Worm (Caenorhabditis elegans): ENCODE results near the gene H40L08.2.

H40L08.2 gene

DNA sequence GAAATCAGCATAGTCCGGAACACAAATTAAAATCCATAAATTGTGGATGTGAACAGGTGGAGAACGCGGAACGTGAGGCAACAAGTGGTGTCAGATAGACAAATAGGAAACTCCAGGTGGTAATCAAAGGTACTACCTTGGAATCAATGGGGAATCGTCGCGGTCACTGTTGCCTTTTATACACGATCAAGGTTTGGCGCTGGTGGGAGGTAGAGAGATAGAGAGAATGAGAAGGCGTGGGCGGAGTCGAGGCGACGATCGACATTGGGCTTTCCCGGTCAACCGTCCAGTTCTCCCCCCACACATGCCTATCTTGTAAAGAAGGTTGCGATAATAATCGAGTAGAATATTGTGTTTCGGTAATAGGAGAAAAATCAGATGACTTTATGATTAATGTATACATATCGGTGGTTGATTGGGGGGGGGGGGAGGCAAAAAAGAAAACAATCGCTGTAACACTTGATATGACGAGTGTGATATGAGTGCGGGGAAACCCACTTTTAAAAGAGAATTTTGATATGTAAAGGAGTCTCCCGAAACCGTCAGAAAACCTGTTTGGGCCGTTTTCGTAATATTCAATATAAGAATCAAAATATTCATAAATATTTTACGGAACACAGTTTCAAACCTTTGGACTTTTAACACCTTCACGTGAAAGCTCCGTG lies at the start of gene H40L08.2, which contains the start of the genes H40L08.8 and H40L08.7:
TSS of gene H40L08.2 (minus strand) at position 148 of the 665 bp plus-strand sequence.
TSS of gene H40L08.8 (minus strand) at position 37 of the 665 bp plus-strand sequence.
TSS of gene H40L08.7 (minus strand) at position 148 of the 665 bp plus-strand sequence.
- TF ChIP-seq pha-4 (tag; optimal IDR thresholded peaks at IDR 0.05) (no peak), F57C9.4 (tag; optimal IDR thresholded peaks at IDR 0.05) (no peak), ekl-4 (GFP tag; IDR thresholded peaks at IDR 0.05) (no peak), F55B11.4 (tag; optimal IDR thresholded peaks at IDR 0.05; ENCODE audit: borderline replicate concordance, insufficient read depth) (no peak), zim-3 (tag; optimal IDR thresholded peaks at IDR 0.05) (no peak), lin-54 (GFP tag; optimal IDR thresholded peaks at IDR 0.05) (no peak), hmg-20 (GFP tag; IDR thresholded peaks at IDR 0.05) (no peak), F22D6.2 (tag; optimal IDR thresholded peaks at IDR 0.05) (no peak), attf-6 (GFP tag; IDR thresholded peaks at IDR 0.05) (no peak), ama-1 (optimal IDR thresholded peaks at IDR 0.05) (no peak), ama-1 (GFP tag; optimal IDR thresholded peaks at IDR 0.05) (no peak), egrh-3 (GFP tag; IDR thresholded peaks at IDR 0.05) (no peak), pbrm-1 (GFP tag; IDR thresholded peaks at IDR 0.05) (no peak), hlh-12 (tag; optimal IDR thresholded peaks at IDR 0.05) (no peak), hrde-1 (tag; optimal IDR thresholded peaks at IDR 0.05; ENCODE audit: borderline replicate concordance) (no peak), F39B2.1 (GFP tag; IDR thresholded peaks at IDR 0.05) (no peak), Y95B8A.8 (GFP tag; IDR thresholded peaks at IDR 0.05) (no peak)

DNA sequence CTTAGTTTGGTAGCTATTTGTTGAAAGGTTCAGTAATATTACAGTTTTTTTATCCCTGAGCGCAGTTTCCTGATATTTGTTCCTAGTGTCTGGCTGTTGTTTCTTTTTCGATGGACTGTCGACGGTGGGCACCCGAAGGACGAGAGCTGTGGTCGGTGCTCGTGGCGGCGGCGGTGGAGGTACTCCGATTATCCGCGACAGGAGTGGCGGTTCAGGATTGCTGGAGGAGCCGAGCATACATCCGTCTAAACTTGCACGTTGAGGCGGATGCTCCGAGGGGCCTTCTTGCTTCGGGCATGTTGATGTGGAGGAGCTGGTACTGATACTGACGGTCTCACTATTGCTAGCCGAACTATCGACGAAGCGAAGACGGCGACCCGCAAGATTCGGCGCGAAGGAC lies 49.8 kb upstream of the H40L08.2 start:
- TF ChIP-seq snpc-1.1 (tag; optimal IDR thresholded peaks at IDR 0.05; ENCODE audit: insufficient read depth): no peak
- TF ChIP-seq lsl-1 (GFP tag; optimal IDR thresholded peaks at IDR 0.05): no peak
- no peak for TF ChIP-seq B0035.1 (tag; optimal IDR thresholded peaks at IDR 0.05)
- no peak for TF ChIP-seq atf-7 (tag; optimal IDR thresholded peaks at IDR 0.05)
- no peak for TF ChIP-seq madf-10 (tag; optimal IDR thresholded peaks at IDR 0.05)
- TF ChIP-seq zfh-2 (GFP tag; conservative IDR thresholded peaks at IDR 0.05): peak; percentile 76
- 0 out of 2 replicates have a peak, but pooled peaks have one; percentile 9 for TF ChIP-seq cebp-2 (GFP tag; IDR thresholded peaks at IDR 0.05)
- no peak for TF ChIP-seq T26A5.8 (tag; optimal IDR thresholded peaks at IDR 0.05)
- TF ChIP-seq zim-3 (tag; optimal IDR thresholded peaks at IDR 0.05): no peak
- no peak for TF ChIP-seq T07F8.4 (tag; optimal IDR thresholded peaks at IDR 0.05)
- peak; percentile 67; the same call in 1 of the 2 replicates for TF ChIP-seq egrh-3 (GFP tag; IDR thresholded peaks at IDR 0.05)
- no peak for TF ChIP-seq pbrm-1 (GFP tag; IDR thresholded peaks at IDR 0.05)
- TF ChIP-seq mel-28 (tag; optimal IDR thresholded peaks at IDR 0.05; ENCODE audit: borderline replicate concordance): no peak
- no peak for TF ChIP-seq F37B4.10 (GFP tag; IDR thresholded peaks at IDR 0.05)
- no peak for TF ChIP-seq lin-35 (GFP tag; optimal IDR thresholded peaks at IDR 0.05)
- TF ChIP-seq hlh-12 (tag; optimal IDR thresholded peaks at IDR 0.05): no peak
- no peak for TF ChIP-seq Y67H2A.10 (GFP tag; conservative IDR thresholded peaks at IDR 0.05)
- TF ChIP-seq F39B2.1 (GFP tag; IDR thresholded peaks at IDR 0.05): no peak
- TF ChIP-seq unc-62 (GFP tag; optimal IDR thresholded peaks at IDR 0.05): no peak
- TF ChIP-seq rcor-1 (GFP tag; IDR thresholded peaks at IDR 0.05): no peak
- no peak for TF ChIP-seq attf-3 (GFP tag; conservative IDR thresholded peaks at IDR 0.05)
- no peak for TF ChIP-seq snpc-3.4 (tag; optimal IDR thresholded peaks at IDR 0.05)
- TF ChIP-seq lsy-27 (tag; optimal IDR thresholded peaks at IDR 0.05; ENCODE audit: borderline replicate concordance, insufficient read depth): no peak
- TF ChIP-seq ekl-4 (GFP tag; IDR thresholded peaks at IDR 0.05): no peak
- TF ChIP-seq madf-3 (GFP tag; IDR thresholded peaks at IDR 0.05): no peak
- no peak for TF ChIP-seq F22D6.2 (tag; optimal IDR thresholded peaks at IDR 0.05)
